Worm (Caenorhabditis elegans): ENCODE data around the gene lgc-45.

DNA sequence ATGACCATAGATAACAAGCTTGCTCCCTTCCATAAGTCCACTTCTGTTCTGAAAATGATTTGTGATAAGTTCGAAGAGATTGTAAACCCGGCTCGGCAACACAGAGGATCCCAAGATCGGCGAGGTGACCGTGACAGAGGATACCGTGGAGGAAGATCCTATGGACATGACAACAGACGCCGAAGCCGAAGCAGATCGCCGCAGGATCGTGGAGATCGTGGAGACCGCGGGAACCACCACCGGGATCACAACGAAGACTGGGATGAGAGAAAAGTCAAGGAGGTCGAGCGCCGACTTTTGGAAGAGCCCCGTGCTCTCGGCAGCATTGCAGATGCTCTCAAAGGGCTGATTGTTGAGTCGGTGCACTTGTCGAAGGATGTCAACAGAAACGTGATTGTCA is 47.3 kb downstream of the lgc-45 start:
- TF ChIP-seq unc-62 (GFP tag; optimal IDR thresholded peaks at IDR 0.05) = no peak
- no peak for TF ChIP-seq hmg-11 (tag; optimal IDR thresholded peaks at IDR 0.05)
- TF ChIP-seq mdl-1 (tag; optimal IDR thresholded peaks at IDR 0.05) = no peak
- no peak for TF ChIP-seq nhr-237 (tag; optimal IDR thresholded peaks at IDR 0.05)
